Worm (Caenorhabditis elegans): Measurements from ENCODE around the gene cysl-3.

ce11 chrV:3820875-3821274, 44.9 kb upstream of the cysl-3 start:
- TF ChIP-seq nhr-11 (tag; optimal IDR thresholded peaks at IDR 0.05), result no peak
- TF ChIP-seq pqm-1 (tag; optimal IDR thresholded peaks at IDR 0.05), result no peak
- TF ChIP-seq hlh-15 (tag; optimal IDR thresholded peaks at IDR 0.05), result no peak
- no peak for TF ChIP-seq ref-2 (tag; optimal IDR thresholded peaks at IDR 0.05)
- no peak for TF ChIP-seq elt-2 (tag; optimal IDR thresholded peaks at IDR 0.05)
- no peak for TF ChIP-seq odd-2 (tag; optimal IDR thresholded peaks at IDR 0.05)
- no peak for TF ChIP-seq hlh-30 (tag; optimal IDR thresholded peaks at IDR 0.05; ENCODE audit: insufficient read depth)

Data from whole organism, late embryonic.